Worm (Caenorhabditis elegans): ENCODE measurements around the gene ZC477.4.

DNA sequence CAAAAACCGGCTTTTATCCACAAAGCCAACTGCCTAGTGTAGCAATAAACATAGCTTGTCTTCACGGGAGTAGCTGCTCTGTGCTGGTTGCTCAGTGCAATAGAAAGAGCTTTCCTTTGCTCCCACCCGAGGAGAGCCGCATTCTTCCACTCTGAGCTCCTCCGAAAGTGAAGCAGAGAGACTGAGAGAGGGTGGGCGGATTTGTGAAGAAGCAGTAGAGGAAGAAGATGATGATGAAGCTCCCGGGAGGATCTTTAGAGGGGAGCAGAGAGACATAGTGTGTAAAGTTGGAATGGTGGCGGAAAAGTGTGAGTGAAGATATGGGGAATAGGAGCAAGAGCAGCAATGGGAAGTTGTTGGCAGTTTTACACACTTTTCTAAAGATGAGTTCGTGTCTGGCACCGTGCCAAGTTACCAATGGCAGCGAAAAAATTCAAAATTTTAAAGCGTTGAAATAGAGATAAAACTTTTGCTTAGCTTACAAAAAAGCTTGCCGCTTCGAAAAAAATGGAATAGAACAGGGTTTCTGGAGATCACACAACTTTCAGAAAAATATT is at the start of gene ZC477.4:
- TF ChIP-seq ets-7 (tag; optimal IDR thresholded peaks at IDR 0.05) (no peak), flt-1 (GFP tag; IDR thresholded peaks at IDR 0.05) (no peak), tbx-37 (GFP tag; conservative IDR thresholded peaks at IDR 0.05) (no peak), scrt-1 (GFP tag; IDR thresholded peaks at IDR 0.05) (no peak), sea-1 (GFP tag; conservative IDR thresholded peaks at IDR 0.05) (no peak)

All from whole organism, early embryonic.